Worm (Caenorhabditis elegans): ENCODE data around the gene ZK792.4.

- TF ChIP-seq him-1 (tag; optimal IDR thresholded peaks at IDR 0.05) (no peak), dao-5 (tag; optimal IDR thresholded peaks at IDR 0.05) (no peak), W03F9.2 (tag; optimal IDR thresholded peaks at IDR 0.05) (no peak)
Measured at ce11 chrIV:11651965-11652453, 29.8 kb downstream of the ZK792.4 start, which contains the start of the genes acl-3 and ndub-6.
